Fruit fly (Drosophila melanogaster) whole organism, prepupa: ENCODE measurements around the gene Mettl3.

ENCODE experiments used
- Blimp-1 ChIP-seq: fragments of 200-800 bp; sonication (Bioruptor generic); optimal IDR thresholded peaks from 3 replicates; lab custom pipeline; 2017; ENCODE audit warnings: missing biosample characterization, missing genetic modification characterization, mild to moderate bottlenecking, moderate library complexity, missing genetic modification reagents
- CG3032 ChIP-seq: fragments of 200-800 bp; optimal IDR thresholded peaks from 2 replicates; lab custom pipeline; 2019; ENCODE audit warnings: missing biosample characterization, mild to moderate bottlenecking, missing genetic modification characterization, moderate library complexity
- CG31627 ChIP-seq: fragments of 200-800 bp; sonication (Bioruptor generic); optimal IDR thresholded peaks from 3 replicates; lab custom pipeline; 2016; ENCODE audit warnings: missing biosample characterization, missing genetic modification characterization
- CG4318 ChIP-seq: fragments of 200-800 bp; sonication (Bioruptor generic); optimal IDR thresholded peaks from 3 replicates; lab custom pipeline; 2017; ENCODE audit warnings: missing biosample characterization, mild to moderate bottlenecking, missing genetic modification characterization
- CG6854 ChIP-seq: fragments of 200-800 bp; sonication (Bioruptor generic); optimal IDR thresholded peaks from 2 replicates; lab custom pipeline; 2017; ENCODE audit warnings: missing biosample characterization, mild to moderate bottlenecking, missing genetic modification characterization
- Eip78C ChIP-seq: fragments of 200-800 bp; sonication (Bioruptor generic); peaks from one replicate; lab custom pipeline; 2016; ENCODE audit warnings: missing biosample characterization, missing genetic modification characterization
- Gug ChIP-seq: fragments of 200-800 bp; sonication (Bioruptor generic); IDR thresholded peaks from 2 replicates; pipeline ENCODE4 v1.3.6; 2022; ENCODE audit warnings: missing biosample characterization, missing genetic modification characterization
- Lpt ChIP-seq: fragments of 200-800 bp; sonication (Bioruptor generic); optimal IDR thresholded peaks from 3 replicates; lab custom pipeline; 2016; ENCODE audit warnings: missing biosample characterization, missing genetic modification characterization
- Sox102F ChIP-seq: fragments of 200-800 bp; sonication (Bioruptor generic); optimal IDR thresholded peaks from 2 replicates; lab custom pipeline; 2016; ENCODE audit warnings: missing biosample characterization, mild to moderate bottlenecking, missing genetic modification characterization

dm6 chr3R:24051459-24052165, 19.7 kb downstream of the Mettl3 start:
- TF ChIP-seq Sox102F (GFP tag; lab: Kevin White, UChicago) (no peak), CG3032 (tag; lab: Kevin White, UChicago) (no peak), Gug (GFP tag; lab: Robert Waterston, UW) (no peak), Eip78C (GFP tag; lab: Kevin White, UChicago) (no peak), Lpt (GFP tag; lab: Kevin White, UChicago) (no peak), Blimp-1 (GFP tag; lab: Kevin White, UChicago) (no peak), CG4318 (GFP tag; lab: Kevin White, UChicago) (no peak), CG31627 (GFP tag; lab: Kevin White, UChicago) (no peak), CG6854 (no peak)
